Fruit fly (Drosophila melanogaster): Measurements from ENCODE around the gene Rbp4.

DNA sequence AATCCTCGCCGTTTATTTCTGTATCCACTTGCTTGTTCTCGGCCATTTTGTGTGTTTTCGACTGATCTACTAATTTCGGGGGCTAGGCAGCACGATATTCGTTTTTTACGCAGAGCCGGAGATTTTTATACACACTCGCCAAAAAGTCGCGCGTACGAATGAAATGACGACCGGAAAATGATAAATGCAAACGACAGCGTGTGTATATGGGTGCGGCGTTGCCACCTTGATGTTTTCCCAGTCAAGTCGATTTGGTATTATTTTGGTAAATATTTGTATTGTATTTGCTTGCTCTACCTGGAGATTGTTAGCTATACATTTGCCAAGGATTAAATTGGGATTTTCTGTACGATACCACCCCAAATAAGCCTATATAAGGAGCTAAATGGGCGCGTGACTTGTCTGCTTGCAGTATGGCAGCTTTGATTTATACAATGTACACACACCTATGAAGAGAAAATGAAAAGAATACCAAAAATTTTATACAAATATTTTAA lies 10.3 kb downstream of the Rbp4 start, which contains the start of gene sqd:
- no peak for TF ChIP-seq CTCF (optimal IDR thresholded peaks at IDR 0.05)
- no peak for TF ChIP-seq CG8478 (optimal IDR thresholded peaks at IDR 0.05)

All from S2 (cell line).